Worm (Caenorhabditis elegans) whole organism, midembryonic: Measurements from ENCODE around the gene T26G10.4.
"Not testable (repeated sequence)": the region's sequence is repeated elsewhere in the genome, so short reads cannot be mapped to it uniquely, and the experiment has no call there.

ENCODE experiments used
- T22C8.4 ChIP-seq: fragments of 200-800 bp; sonication (Bioruptor generic); IDR thresholded peaks from 2 replicates; pipeline ENCODE4 v1.3.6; 2022; ENCODE audit warnings: missing genetic modification characterization, missing compliant biosample characterization
- med-1 ChIP-seq: sonication (generic microtip); optimal IDR thresholded peaks from 2 replicates; lab custom pipeline; 2017; ENCODE audit warnings: missing genetic modification characterization, mild to moderate bottlenecking, missing compliant biosample characterization, antibody characterized with exemption, missing genetic modification reagents; ENCODE audit not compliant: insufficient read depth

- TF ChIP-seq med-1 (GFP tag; lab: Kevin White, UChicago); T22C8.4 (GFP tag; lab: Robert Waterston, UW): not testable (repeated sequence)
Measured at ce11 chrIII:9408304-9408703, 12.0 kb upstream of the T26G10.4 start.
